Fruit fly (Drosophila melanogaster): ENCODE results near the gene Rsph1.

- no peak for TF ChIP-seq psq (optimal IDR thresholded peaks at IDR 0.05)
- no peak for TF ChIP-seq pan (optimal IDR thresholded peaks at IDR 0.05)
- no peak for TF ChIP-seq EcR (GFP tag; optimal IDR thresholded peaks at IDR 0.05)
- TF ChIP-seq CG8478 (optimal IDR thresholded peaks at IDR 0.05), result no peak
- TF ChIP-seq Dll (optimal IDR thresholded peaks at IDR 0.05), result no peak
Observed at dm6 chr2L:13160227-13160626, 23.0 kb upstream of the Rsph1 start, which contains the start of gene kmg.

Data from whole organism.